Worm (Caenorhabditis elegans) whole organism, mixed stage, embryonic: ENCODE results near the gene F19G12.1.

Experiments used
- flh-1 ChIP-seq: fragments of 200-800 bp; sonication (Bioruptor generic); optimal IDR thresholded peaks from 2 replicates; lab custom pipeline; 2018; ENCODE audit warnings: mild to moderate bottlenecking, missing genetic modification characterization, moderate library complexity, missing compliant biosample characterization
- hlh-1 ChIP-seq: fragments of 150-350 bp; optimal IDR thresholded peaks from 2 replicates; lab custom pipeline; 2014; ENCODE audit warnings: missing biosample characterization, missing genetic modification reagents, missing genetic modification characterization
- lin-13 ChIP-seq: fragments of 150-350 bp; optimal IDR thresholded peaks from 2 replicates; lab custom pipeline; 2014; ENCODE audit warnings: missing biosample characterization, missing genetic modification characterization
- lsy-2 ChIP-seq: fragments of 150-350 bp; optimal IDR thresholded peaks from 2 replicates; lab custom pipeline; 2014; ENCODE audit warnings: missing biosample characterization, missing genetic modification characterization
- mab-5 ChIP-seq: fragments of 150-350 bp; optimal IDR thresholded peaks from 2 replicates; lab custom pipeline; 2014; ENCODE audit warnings: missing biosample characterization, missing genetic modification characterization
- mep-1 ChIP-seq: fragments of 150-350 bp; optimal IDR thresholded peaks from 2 replicates; lab custom pipeline; 2017; ENCODE audit warnings: missing biosample characterization, missing genetic modification reagents, missing genetic modification characterization, inconsistent platforms
- mls-2 ChIP-seq: sonication (generic microtip); optimal IDR thresholded peaks from 2 replicates; lab custom pipeline; 2016; ENCODE audit warnings: mild to moderate bottlenecking, missing genetic modification characterization, moderate library complexity, missing compliant biosample characterization
- nhr-237 ChIP-seq: fragments of 150-350 bp; optimal IDR thresholded peaks from 2 replicates; lab custom pipeline; 2014; ENCODE audit warnings: missing biosample characterization, missing genetic modification characterization
- nhr-28 ChIP-seq: fragments of 150-350 bp; optimal IDR thresholded peaks from 2 replicates; lab custom pipeline; 2014; ENCODE audit warnings: missing biosample characterization, missing genetic modification characterization
- nhr-76 ChIP-seq: sonication (generic microtip); optimal IDR thresholded peaks from 2 replicates; lab custom pipeline; 2017; ENCODE audit warnings: missing biosample characterization, missing genetic modification characterization
- snpc-4 ChIP-seq: fragments of 150-350 bp; optimal IDR thresholded peaks from 2 replicates; lab custom pipeline; 2014; ENCODE audit warnings: missing biosample characterization, missing genetic modification characterization
- unc-62 ChIP-seq: fragments of 150-350 bp; optimal IDR thresholded peaks from 2 replicates; lab custom pipeline; 2014; ENCODE audit warnings: missing biosample characterization, missing genetic modification reagents, missing genetic modification characterization
- ztf-11 ChIP-seq: fragments of 150-350 bp; optimal IDR thresholded peaks from 2 replicates; lab custom pipeline; 2014; ENCODE audit warnings: missing biosample characterization, missing genetic modification characterization

ce11 chrX:1458793-1459192, 28.0 kb downstream of the F19G12.1 start, which contains the start of gene D1005.2:
- TF ChIP-seq mls-2 (tag; lab: Kevin White, UChicago) (no peak), mab-5 (tag; lab: Kevin White, UChicago) (no peak), ztf-11 (tag; lab: Kevin White, UChicago) (no peak), nhr-28 (no peak), lin-13 (tag; lab: Kevin White, UChicago) (no peak), nhr-237 (tag; lab: Kevin White, UChicago) (no peak), unc-62 (no peak), snpc-4 (tag; lab: Kevin White, UChicago) (no peak), lsy-2 (tag; lab: Kevin White, UChicago) (no peak), hlh-1 (tag; lab: Kevin White, UChicago) (no peak), nhr-76 (tag; lab: Kevin White, UChicago) (no peak), mep-1 (tag; lab: Kevin White, UChicago) (no peak), flh-1 (no peak)
